Fruit fly (Drosophila melanogaster) whole organism: ENCODE results near the gene Sry-beta.

Source experiments
- CG8478 ChIP-seq: fragments of >200 bp; optimal IDR thresholded peaks from 2 replicates; lab custom pipeline; 2018; ENCODE audit warnings: inconsistent platforms
- Dll ChIP-seq: fragments of >200 bp; optimal IDR thresholded peaks from 2 replicates; lab custom pipeline; 2017
- EcR ChIP-seq, 2 experiments: fragments of >200 bp; optimal IDR thresholded peaks; 2 replicates each; lab custom pipeline; 2017; ENCODE audit warnings: missing biosample characterization in 2 of 2, missing genetic modification characterization in 2 of 2, missing genetic modification reagents in 2 of 2
- pan ChIP-seq: fragments of >200 bp; optimal IDR thresholded peaks from 2 replicates; lab custom pipeline; 2017
- psq ChIP-seq: fragments of >200 bp; optimal IDR thresholded peaks from 2 replicates; lab custom pipeline; 2017
- usp ChIP-seq: fragments of >200 bp; optimal IDR thresholded peaks from 2 replicates; lab custom pipeline; 2017; ENCODE audit warnings: missing biosample characterization, missing genetic modification characterization, mixed read lengths

Sry-beta gene

DNA sequence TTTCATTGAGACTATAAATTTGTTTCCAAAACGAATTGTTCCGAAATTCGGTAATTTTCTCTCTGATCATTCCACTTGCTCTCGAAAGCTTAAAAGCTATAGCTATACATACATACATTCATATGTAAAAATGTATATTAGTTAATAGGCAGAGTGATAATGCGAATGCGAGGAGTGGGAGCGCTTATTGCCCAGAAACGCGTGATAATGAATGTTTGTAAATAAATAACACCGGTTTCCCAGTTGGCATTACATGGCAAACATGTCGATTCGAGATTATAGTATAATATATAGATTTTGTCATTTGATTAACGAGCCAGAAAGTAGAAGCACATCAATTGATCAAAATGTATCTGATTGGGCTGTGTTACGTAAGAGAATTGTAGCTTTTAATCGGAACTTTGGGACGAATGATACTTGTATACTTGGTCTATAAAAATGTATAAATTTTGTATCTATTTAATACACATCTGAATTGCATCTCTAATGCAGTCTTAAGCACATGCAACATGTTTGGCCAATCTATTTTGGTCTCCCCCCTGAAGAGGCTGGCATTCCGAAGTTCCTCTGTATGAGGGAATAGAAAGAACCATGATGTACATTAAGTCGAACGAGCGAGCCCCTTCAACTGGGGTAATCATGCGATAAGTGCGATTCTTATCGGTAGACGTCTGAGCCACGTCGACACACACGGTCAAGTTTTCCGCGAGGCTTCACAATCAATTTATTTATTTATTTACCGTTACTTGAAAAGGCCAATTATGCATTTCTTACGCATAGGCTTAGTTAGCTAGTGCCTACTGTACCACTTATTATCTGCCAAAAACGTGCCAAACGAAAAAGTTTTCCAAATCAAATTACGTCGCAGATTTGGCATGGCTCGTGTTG, 26.7 kb upstream of the Sry-beta start:
- TF ChIP-seq psq (lab: Kevin White, UChicago) (no peak), pan (lab: Kevin White, UChicago) (no peak), usp (GFP tag; lab: Kevin White, UChicago) (no peak), CG8478 (lab: Kevin White, UChicago) (no peak), Dll (lab: Kevin White, UChicago) (no peak), EcR (GFP tag; optimal IDR thresholded peaks at IDR 0.05; lab: Kevin White, UChicago) (no peak)

- no peak for TF ChIP-seq psq (lab: Kevin White, UChicago)
- TF ChIP-seq pan (lab: Kevin White, UChicago): no peak
- TF ChIP-seq CG8478 (lab: Kevin White, UChicago): no peak
- TF ChIP-seq EcR (GFP tag; optimal IDR thresholded peaks at IDR 0.05; lab: Kevin White, UChicago): no peak
- no peak for TF ChIP-seq usp (GFP tag; lab: Kevin White, UChicago)
- TF ChIP-seq Dll (lab: Kevin White, UChicago): no peak
These were observed 25.6 kb upstream of the Sry-beta start for dm6 chr3R:30013909-30014308.

DNA sequence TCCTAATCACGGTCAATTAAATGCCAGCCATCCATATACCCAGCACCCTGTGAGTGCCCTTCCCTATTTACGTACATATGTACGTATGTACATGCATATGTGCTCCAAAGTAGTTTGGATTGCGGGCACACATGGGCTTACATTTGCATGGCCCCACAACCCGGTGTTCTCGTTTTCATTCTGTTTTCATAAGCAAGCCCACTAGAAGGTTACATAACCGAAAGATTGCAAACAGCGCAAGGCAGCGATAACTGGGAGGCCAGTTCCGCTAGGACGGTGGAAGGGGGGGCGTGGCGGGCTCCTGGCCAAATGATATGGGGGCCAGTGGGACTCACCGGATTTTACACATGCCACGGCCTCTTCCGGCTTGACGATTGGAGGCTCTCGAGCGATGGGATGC, 25.0 kb upstream of the Sry-beta start:
- TF ChIP-seq usp (GFP tag; lab: Kevin White, UChicago) (no peak), Dll (lab: Kevin White, UChicago) (no peak), pan (lab: Kevin White, UChicago) (no peak), EcR (GFP tag; optimal IDR thresholded peaks at IDR 0.05; lab: Kevin White, UChicago) (no peak)

DNA sequence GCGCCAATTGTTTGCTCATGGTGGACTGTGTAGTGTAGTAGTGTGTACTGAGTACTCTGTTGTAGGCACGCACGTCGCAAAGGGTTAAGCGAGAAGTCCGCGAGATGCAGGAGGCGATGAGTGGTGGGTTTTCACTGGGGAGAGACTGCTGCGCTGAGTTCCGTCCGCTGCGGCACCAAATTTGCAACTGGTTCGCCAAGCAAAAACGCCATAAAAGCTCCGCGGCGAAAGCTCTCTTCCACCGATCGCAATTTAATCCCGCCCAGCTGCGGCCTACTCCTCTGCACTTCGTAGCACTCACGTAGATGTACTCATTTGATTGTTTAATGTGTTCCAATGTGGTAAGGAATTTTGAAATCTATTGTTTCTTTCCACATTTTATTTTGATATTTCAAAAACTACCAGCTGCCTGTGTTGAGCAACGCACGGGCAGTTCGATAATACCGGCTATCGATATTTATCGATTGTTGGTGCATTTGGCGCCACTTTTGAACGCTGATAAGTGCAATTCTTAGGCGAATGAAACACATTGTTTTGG, 24.5 kb upstream of the Sry-beta start, which contains the start of gene CG7920:
CG7920 (minus strand) TSS at position 308 of the 538 bp plus-strand sequence.
- TF ChIP-seq EcR (GFP tag; optimal IDR thresholded peaks at IDR 0.05; lab: Kevin White, UChicago) (no peak), Dll (lab: Kevin White, UChicago) (no peak), pan (lab: Kevin White, UChicago) (no peak), usp (GFP tag; lab: Kevin White, UChicago) (no peak), psq (lab: Kevin White, UChicago) (no peak), CG8478 (lab: Kevin White, UChicago) (no peak)

dm6 chr3R:30021009-30021408, 18.5 kb upstream of the Sry-beta start:
- TF ChIP-seq CG8478 (lab: Kevin White, UChicago) (no peak), pan (lab: Kevin White, UChicago) (no peak), psq (lab: Kevin White, UChicago) (no peak)

dm6 chr3R:30021559-30022451, 17.7 kb upstream of the Sry-beta start, which contains the start of gene Mgat2:
TSS of gene Mgat2 (minus strand) at chr3R:30022221.
- no peak for TF ChIP-seq usp (GFP tag; lab: Kevin White, UChicago)
- no peak for TF ChIP-seq CG8478 (lab: Kevin White, UChicago)
- TF ChIP-seq EcR (GFP tag; optimal IDR thresholded peaks at IDR 0.05; lab: Kevin White, UChicago): no peak
- no peak for TF ChIP-seq psq (lab: Kevin White, UChicago)

DNA sequence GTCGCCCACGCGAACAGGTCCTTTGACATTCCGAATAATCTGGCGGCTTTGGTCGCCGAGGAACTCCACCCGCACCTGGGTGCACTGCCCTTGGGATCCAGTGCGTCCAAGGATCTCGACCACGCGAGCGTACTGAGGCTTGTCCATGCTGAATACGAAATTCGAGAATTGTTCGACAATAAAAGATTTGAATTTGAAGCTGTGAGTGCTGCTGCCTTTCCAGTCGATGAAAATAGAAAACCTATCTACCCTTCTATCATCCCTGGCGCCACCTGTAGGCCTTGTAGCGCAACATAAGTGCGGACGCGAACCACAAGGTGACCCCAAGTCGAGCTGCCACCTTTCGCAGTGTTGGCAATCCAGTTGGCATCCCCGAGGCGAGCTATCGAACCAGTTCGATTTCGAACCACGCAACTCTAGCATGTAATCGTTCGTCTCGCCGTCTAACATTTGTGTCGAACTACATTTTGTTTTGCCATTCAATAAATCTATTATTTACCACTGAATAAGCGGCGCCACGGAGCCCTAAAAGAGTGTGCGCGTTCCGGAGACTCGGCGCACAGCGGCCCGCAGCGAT, 17.0 kb upstream of the Sry-beta start, which contains the start of the genes RpS28a and Axn:
RpS28a (minus strand) TSS at position 197 of the 577 bp plus-strand sequence.
Axn (plus strand) TSS at position 391 of the 577 bp plus-strand sequence.
- no peak for TF ChIP-seq usp (GFP tag; lab: Kevin White, UChicago)
- TF ChIP-seq psq (lab: Kevin White, UChicago): no peak
- no peak for TF ChIP-seq Dll (lab: Kevin White, UChicago)
- no peak for TF ChIP-seq EcR (GFP tag; optimal IDR thresholded peaks at IDR 0.05; lab: Kevin White, UChicago)
- no peak for TF ChIP-seq pan (lab: Kevin White, UChicago)
- TF ChIP-seq CG8478 (lab: Kevin White, UChicago): no peak

- TF ChIP-seq pan (lab: Kevin White, UChicago) (no peak), psq (lab: Kevin White, UChicago) (no peak), Dll (lab: Kevin White, UChicago) (no peak), EcR (GFP tag; optimal IDR thresholded peaks at IDR 0.05; lab: Kevin White, UChicago) (no peak), CG8478 (lab: Kevin White, UChicago) (no peak), usp (GFP tag; lab: Kevin White, UChicago) (no peak)
These were observed 16.1 kb upstream of the Sry-beta start for dm6 chr3R:30023445-30023844.

DNA sequence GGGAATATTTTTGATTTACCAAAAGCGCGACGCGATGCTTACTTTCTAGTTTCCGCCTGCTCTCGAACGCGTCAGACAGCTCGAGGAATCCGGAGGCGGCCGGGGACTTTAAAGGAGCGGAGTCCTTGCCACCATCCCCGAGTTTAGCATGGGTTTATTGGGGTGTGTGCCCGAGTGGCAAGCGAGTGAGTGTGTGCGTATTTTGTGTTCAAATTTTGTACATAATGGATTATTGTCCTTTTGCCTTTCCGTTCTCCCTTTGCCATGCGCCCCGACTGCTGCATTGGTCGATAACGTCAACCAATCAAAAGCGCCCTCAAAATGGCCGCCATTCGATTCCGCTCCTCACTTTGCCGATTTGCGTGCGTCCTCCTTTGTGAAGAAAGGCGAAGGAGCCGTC, 9.5 kb upstream of the Sry-beta start:
- no peak for TF ChIP-seq CG8478 (lab: Kevin White, UChicago)

DNA sequence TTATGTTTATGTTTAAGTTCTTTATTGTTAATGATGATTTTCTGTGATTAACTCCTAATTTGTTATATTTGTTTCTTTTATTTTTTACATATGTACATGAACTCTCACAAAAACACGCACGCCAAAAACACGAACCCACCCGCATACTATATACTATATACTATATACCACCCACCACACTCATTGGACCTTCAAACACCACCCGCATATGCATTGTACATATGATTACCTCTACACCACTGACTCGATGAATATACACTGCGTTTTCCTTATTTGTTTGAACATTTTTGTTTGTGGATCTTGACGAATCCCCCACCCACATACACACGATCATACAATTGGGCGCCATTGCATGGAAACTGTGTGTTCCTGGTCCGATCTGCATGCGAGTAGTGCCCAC, 7.2 kb upstream of the Sry-beta start:
- TF ChIP-seq CG8478 (lab: Kevin White, UChicago): no peak
- no peak for TF ChIP-seq usp (GFP tag; lab: Kevin White, UChicago)
- no peak for TF ChIP-seq Dll (lab: Kevin White, UChicago)
- no peak for TF ChIP-seq psq (lab: Kevin White, UChicago)
- no peak for TF ChIP-seq EcR (GFP tag; optimal IDR thresholded peaks at IDR 0.05; lab: Kevin White, UChicago)
- TF ChIP-seq pan (lab: Kevin White, UChicago): no peak
